Worm (Caenorhabditis elegans) whole organism, L1 larva: ENCODE results near the gene ZK1320.9.

Source experiments
- C04F5.9 ChIP-seq: sonication (generic microtip); optimal IDR thresholded peaks from 2 replicates; lab custom pipeline; 2016; ENCODE audit warnings: missing genetic modification characterization, missing compliant biosample characterization
- Y116A8C.19 ChIP-seq: sonication (generic microtip); optimal IDR thresholded peaks from 2 replicates; lab custom pipeline; 2016; ENCODE audit warnings: missing compliant biosample characterization, missing genetic modification characterization, borderline replicate concordance
- alr-1 ChIP-seq: fragments of 200-800 bp; sonication (Bioruptor generic); optimal IDR thresholded peaks from 2 replicates; lab custom pipeline; 2018; ENCODE audit warnings: borderline replicate concordance, mild to moderate bottlenecking, missing genetic modification characterization, missing compliant biosample characterization
- blmp-1 ChIP-seq: fragments of 150-350 bp; optimal IDR thresholded peaks from 2 replicates; lab custom pipeline; 2014; ENCODE audit warnings: missing biosample characterization, missing genetic modification characterization
- ceh-63 ChIP-seq: fragments of 200-800 bp; sonication (Bioruptor generic); optimal IDR thresholded peaks from 2 replicates; lab custom pipeline; 2018; ENCODE audit warnings: mild to moderate bottlenecking, missing genetic modification characterization, missing compliant biosample characterization
- ceh-88 ChIP-seq: fragments of 200-800 bp; sonication (Bioruptor generic); IDR thresholded peaks from 2 replicates; pipeline ENCODE4 v1.3.6; 2022; ENCODE audit warnings: missing genetic modification characterization, missing compliant biosample characterization
- ceh-90 ChIP-seq: sonication (generic microtip); optimal IDR thresholded peaks from 2 replicates; lab custom pipeline; 2016; ENCODE audit warnings: missing genetic modification characterization, missing compliant biosample characterization
- ces-1 ChIP-seq: fragments of 150-350 bp; optimal IDR thresholded peaks from 2 replicates; lab custom pipeline; 2014; ENCODE audit warnings: missing biosample characterization, missing genetic modification reagents, missing genetic modification characterization
- efl-3 ChIP-seq: fragments of 200-800 bp; sonication (Bioruptor generic); optimal IDR thresholded peaks from 2 replicates; lab custom pipeline; 2018; ENCODE audit warnings: mild to moderate bottlenecking, missing genetic modification characterization, missing compliant biosample characterization
- egl-13 ChIP-seq: sonication (generic microtip); optimal IDR thresholded peaks from 2 replicates; lab custom pipeline; 2016; ENCODE audit warnings: missing genotype, missing genetic modification reagents, missing genetic modification characterization, missing compliant biosample characterization
- elt-3 ChIP-seq, 6 experiments: fragments of 150-350 bp in 1 of 6; sonication (generic microtip); optimal IDR thresholded peaks; 2 replicates each; lab custom pipeline; 2017 to 2018; ENCODE audit warnings: missing biosample characterization in 6 of 6, missing genetic modification characterization in 6 of 6, inconsistent platforms in 1 of 6
- fkh-10 ChIP-seq: sonication (generic microtip); optimal IDR thresholded peaks from 2 replicates; lab custom pipeline; 2017; ENCODE audit warnings: missing biosample characterization, missing genetic modification reagents, missing genetic modification characterization
- fkh-4 ChIP-seq: sonication (generic microtip); optimal IDR thresholded peaks from 2 replicates; lab custom pipeline; 2016; ENCODE audit warnings: missing compliant biosample characterization, missing genetic modification characterization, borderline replicate concordance
- fkh-8 ChIP-seq: sonication (generic microtip); optimal IDR thresholded peaks from 2 replicates; lab custom pipeline; 2016; ENCODE audit warnings: mild to moderate bottlenecking, missing genetic modification characterization, missing compliant biosample characterization
- hlh-17 ChIP-seq: fragments of 200-800 bp; sonication (Bioruptor generic); optimal IDR thresholded peaks from 2 replicates; lab custom pipeline; 2018; ENCODE audit warnings: missing genetic modification characterization, mild to moderate bottlenecking, missing compliant biosample characterization, moderate library complexity, borderline replicate concordance
- hlh-4 ChIP-seq: sonication (generic microtip); optimal IDR thresholded peaks from 2 replicates; lab custom pipeline; 2016; ENCODE audit warnings: mild to moderate bottlenecking, missing genetic modification characterization, missing compliant biosample characterization
- isw-1 ChIP-seq: fragments of 200-800 bp; sonication (Bioruptor generic); IDR thresholded peaks from 2 replicates; pipeline ENCODE4 v1.3.6; 2022; ENCODE audit warnings: missing genetic modification characterization, missing compliant biosample characterization
- lin-13 ChIP-seq: fragments of 150-350 bp; optimal IDR thresholded peaks from 2 replicates; lab custom pipeline; 2014; ENCODE audit warnings: missing biosample characterization, missing genetic modification reagents, missing genetic modification characterization
- lir-3 ChIP-seq: sonication (generic microtip); optimal IDR thresholded peaks from 2 replicates; lab custom pipeline; 2016; ENCODE audit warnings: mild to moderate bottlenecking, missing genetic modification characterization, moderate library complexity, missing compliant biosample characterization; ENCODE audit not compliant: poor library complexity
- mab-9 ChIP-seq: fragments of 200-800 bp; sonication (Bioruptor generic); IDR thresholded peaks from 2 replicates; pipeline ENCODE4 v1.3.6; 2022; ENCODE audit warnings: missing genetic modification reagents, missing genetic modification characterization, missing compliant biosample characterization
- mdl-1 ChIP-seq, 2 experiments: fragments of 150-350 bp; optimal IDR thresholded peaks; 2 replicates each; lab custom pipeline; 2014 to 2017; ENCODE audit warnings: missing biosample characterization in 2 of 2, missing genetic modification characterization in 2 of 2, inconsistent platforms in 1 of 2
- mef-2 ChIP-seq: fragments of 150-350 bp; optimal IDR thresholded peaks from 2 replicates; lab custom pipeline; 2014; ENCODE audit warnings: missing biosample characterization, missing genetic modification characterization
- nhr-12 ChIP-seq: sonication (generic microtip); optimal IDR thresholded peaks from 2 replicates; lab custom pipeline; 2017; ENCODE audit warnings: missing biosample characterization, missing genetic modification characterization
- nhr-19 ChIP-seq: fragments of 200-800 bp; sonication (Bioruptor generic); conservative IDR thresholded peaks from 2 replicates; pipeline ENCODE4 v1.3.6; 2022; ENCODE audit warnings: missing genetic modification characterization, missing compliant biosample characterization
- nhr-28 ChIP-seq: fragments of 150-350 bp; optimal IDR thresholded peaks from 2 replicates; lab custom pipeline; 2014; ENCODE audit warnings: missing biosample characterization, missing genetic modification characterization
- nhr-47 ChIP-seq: sonication (generic microtip); optimal IDR thresholded peaks from 2 replicates; lab custom pipeline; 2016; ENCODE audit warnings: mild to moderate bottlenecking, missing genetic modification characterization, moderate library complexity, missing compliant biosample characterization
- nhr-71 ChIP-seq: sonication (generic microtip); optimal IDR thresholded peaks from 2 replicates; lab custom pipeline; 2016; ENCODE audit warnings: mild to moderate bottlenecking, missing genetic modification characterization, moderate library complexity, missing compliant biosample characterization
- nhr-85 ChIP-seq: sonication (generic microtip); peaks from one replicate; lab custom pipeline; 2016; ENCODE audit warnings: missing genetic modification characterization, inconsistent platforms, missing compliant biosample characterization
- nhr-90 ChIP-seq: sonication (generic microtip); optimal IDR thresholded peaks from 2 replicates; lab custom pipeline; 2016; ENCODE audit warnings: mild to moderate bottlenecking, missing genetic modification characterization, missing compliant biosample characterization; ENCODE audit not compliant: poor library complexity
- pax-3 ChIP-seq: fragments of 200-800 bp; sonication (Bioruptor generic); optimal IDR thresholded peaks from 2 replicates; lab custom pipeline; 2018; ENCODE audit warnings: mild to moderate bottlenecking, missing genetic modification characterization, moderate library complexity, missing compliant biosample characterization
- rnt-1 ChIP-seq: sonication (generic microtip); optimal IDR thresholded peaks from 2 replicates; lab custom pipeline; 2016; ENCODE audit warnings: mild to moderate bottlenecking, missing genetic modification characterization, moderate library complexity, missing compliant biosample characterization
- skn-1 ChIP-seq: fragments of 150-350 bp; optimal IDR thresholded peaks from 2 replicates; lab custom pipeline; 2014; ENCODE audit warnings: missing biosample characterization, missing genetic modification characterization
- sox-4 ChIP-seq: sonication (generic microtip); optimal IDR thresholded peaks from 2 replicates; lab custom pipeline; 2016; ENCODE audit warnings: missing genetic modification characterization, missing compliant biosample characterization
- sup-37 ChIP-seq: fragments of 200-800 bp; sonication (Bioruptor generic); optimal IDR thresholded peaks from 2 replicates; lab custom pipeline; 2018; ENCODE audit warnings: mild to moderate bottlenecking, missing genetic modification characterization, missing compliant biosample characterization
- swsn-7 ChIP-seq: sonication (generic microtip); optimal IDR thresholded peaks from 2 replicates; lab custom pipeline; 2016; ENCODE audit warnings: missing genetic modification characterization, missing compliant biosample characterization
- tlp-1 ChIP-seq: fragments of 150-350 bp; optimal IDR thresholded peaks from 2 replicates; lab custom pipeline; 2014; ENCODE audit warnings: missing biosample characterization, missing genetic modification characterization
- unc-62 ChIP-seq: fragments of 150-350 bp; optimal IDR thresholded peaks from 2 replicates; lab custom pipeline; 2014; ENCODE audit warnings: missing biosample characterization, missing genetic modification reagents, missing genetic modification characterization
- unc-98 ChIP-seq: fragments of 200-800 bp; sonication (Bioruptor generic); IDR thresholded peaks from 2 replicates; pipeline ENCODE4 v1.3.6; 2022; ENCODE audit warnings: missing genetic modification characterization, missing compliant biosample characterization
- ztf-11 ChIP-seq, 2 experiments: sonication (generic microtip); optimal IDR thresholded peaks; 2 replicates each; lab custom pipeline; 2016 to 2017; ENCODE audit warnings: missing genetic modification characterization in 2 of 2, missing biosample characterization in 1 of 2, missing compliant biosample characterization in 1 of 2

ZK1320.9 gene

DNA sequence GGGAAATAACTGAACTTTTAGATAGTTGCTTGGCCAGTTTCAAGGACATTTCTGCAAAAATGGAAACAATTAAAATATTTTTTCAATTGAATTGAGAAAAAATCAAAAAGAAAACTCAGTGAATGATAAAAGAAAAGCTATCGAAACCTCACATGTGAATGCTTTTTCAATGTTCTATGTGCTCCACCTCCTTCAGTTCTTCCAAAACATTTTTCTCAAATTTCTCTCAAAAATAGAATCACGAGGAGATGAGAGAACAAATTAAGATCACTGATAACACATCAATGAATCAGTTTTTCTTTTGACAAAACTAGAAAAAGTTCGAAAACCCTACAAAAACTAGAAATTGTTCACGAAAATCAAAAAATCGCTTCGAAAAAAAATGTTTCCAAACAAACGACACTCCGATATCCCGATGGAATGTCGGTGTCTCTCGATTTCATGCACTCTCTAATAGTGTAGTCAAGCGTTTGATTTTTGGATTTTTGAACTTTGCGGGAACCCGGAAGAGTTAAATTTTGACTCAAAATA, at the start of gene ZK1320.9 (continued):
- no peak for TF ChIP-seq lir-3 (tag; lab: Kevin White, UChicago)
- TF ChIP-seq sup-37: no peak
- TF ChIP-seq ztf-11 (tag; optimal IDR thresholded peaks at IDR 0.05; lab: Kevin White, UChicago): no peak
- no peak for TF ChIP-seq C04F5.9 (tag; lab: Kevin White, UChicago)
- no peak for TF ChIP-seq tlp-1 (tag; lab: Kevin White, UChicago)
- TF ChIP-seq nhr-85 (tag; lab: Kevin White, UChicago): no peak
- TF ChIP-seq nhr-28 (tag; lab: Kevin White, UChicago): no peak
- no peak for TF ChIP-seq fkh-10
- TF ChIP-seq elt-3 (tag; optimal IDR thresholded peaks at IDR 0.05; lab: Kevin White, UChicago): no peak
- no peak for TF ChIP-seq alr-1 (tag; lab: Kevin White, UChicago)
- TF ChIP-seq fkh-8 (tag; lab: Kevin White, UChicago): no peak
- no peak for TF ChIP-seq nhr-47 (tag; lab: Kevin White, UChicago)
- no peak for TF ChIP-seq efl-3 (GFP tag; lab: Kevin White, UChicago)
- TF ChIP-seq mdl-1 (tag; optimal IDR thresholded peaks at IDR 0.05; lab: Kevin White, UChicago): no peak
- TF ChIP-seq ceh-90 (tag; lab: Kevin White, UChicago): no peak
- TF ChIP-seq unc-62 (GFP tag; lab: Kevin White, UChicago): no peak
- TF ChIP-seq nhr-19 (GFP tag; lab: Robert Waterston, UW): peak; percentile 32; the same call in 1 of the 2 replicates
- peak; percentile 45 for TF ChIP-seq nhr-71 (tag; lab: Kevin White, UChicago)
- no peak for TF ChIP-seq pax-3 (tag; lab: Kevin White, UChicago)
- no peak for TF ChIP-seq mef-2 (tag; lab: Kevin White, UChicago)
- TF ChIP-seq nhr-12 (tag; lab: Kevin White, UChicago): no peak
- no peak for TF ChIP-seq fkh-4 (tag; lab: Kevin White, UChicago)
- TF ChIP-seq sox-4: no peak
- TF ChIP-seq rnt-1: peak; percentile 63
- no peak for TF ChIP-seq unc-98 (GFP tag; lab: Robert Waterston, UW)
- TF ChIP-seq Y116A8C.19 (tag; lab: Kevin White, UChicago): no peak
- TF ChIP-seq ceh-63 (GFP tag; lab: Kevin White, UChicago): no peak
- peak; percentile 10 for TF ChIP-seq blmp-1 (tag; lab: Kevin White, UChicago)
- TF ChIP-seq egl-13: no peak
- TF ChIP-seq skn-1 (tag; lab: Kevin White, UChicago): peak; percentile 30
- no peak for TF ChIP-seq ceh-88 (GFP tag; lab: Robert Waterston, UW)

DNA sequence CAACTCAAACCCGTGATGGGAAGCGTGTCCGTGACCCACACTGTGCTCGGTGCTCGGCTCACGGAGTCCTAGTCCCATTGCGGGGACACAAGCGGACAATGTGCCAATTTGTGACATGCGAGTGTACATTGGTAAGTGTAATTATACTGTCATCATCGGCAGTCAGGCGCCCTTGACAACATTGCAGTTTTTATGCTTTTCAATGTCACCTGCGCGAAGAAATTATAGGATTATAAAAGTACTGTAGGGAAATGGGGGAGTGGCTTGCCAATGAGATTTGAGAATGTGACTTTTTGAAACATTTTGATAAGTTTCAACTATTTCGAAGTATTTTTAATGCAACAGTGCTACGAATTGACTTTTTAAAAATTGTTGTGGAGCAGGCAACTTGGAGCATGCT, 49.3 kb upstream of the ZK1320.9 start:
- TF ChIP-seq nhr-19 (GFP tag; lab: Robert Waterston, UW) (no peak), isw-1 (GFP tag; lab: Robert Waterston, UW) (no peak), lin-13 (GFP tag; lab: Kevin White, UChicago) (no peak), nhr-90 (tag; lab: Kevin White, UChicago) (no peak), ces-1 (GFP tag; lab: Kevin White, UChicago) (no peak), pax-3 (tag; lab: Kevin White, UChicago) (no peak), hlh-4 (tag; lab: Kevin White, UChicago) (no peak), hlh-17 (GFP tag; lab: Kevin White, UChicago) (no peak), swsn-7 (no peak), fkh-8 (tag; lab: Kevin White, UChicago) (no peak), alr-1 (tag; lab: Kevin White, UChicago) (no peak), mab-9 (no peak)
